Fruit fly (Drosophila melanogaster) whole organism, prepupa: ENCODE data around the gene CG32295.

ENCODE experiments used
- Blimp-1 ChIP-seq: fragments of 200-800 bp; sonication (Bioruptor generic); optimal IDR thresholded peaks from 3 replicates; lab custom pipeline; 2017; ENCODE audit warnings: missing biosample characterization, missing genetic modification characterization, mild to moderate bottlenecking, moderate library complexity, missing genetic modification reagents
- CG10669 ChIP-seq: fragments of 200-800 bp; sonication (Bioruptor generic); optimal IDR thresholded peaks from 3 replicates; lab custom pipeline; 2018; ENCODE audit warnings: missing biosample characterization, mild to moderate bottlenecking, missing genetic modification characterization, moderate library complexity
- CG15336 ChIP-seq: fragments of 200-800 bp; sonication (Bioruptor generic); IDR thresholded peaks from 2 replicates; pipeline ENCODE4 v1.3.6; 2022; ENCODE audit warnings: missing biosample characterization, missing genetic modification characterization
- CG16779 ChIP-seq: fragments of 200-800 bp; sonication (Bioruptor generic); optimal IDR thresholded peaks from 3 replicates; lab custom pipeline; 2017; ENCODE audit warnings: missing biosample characterization, mild to moderate bottlenecking, missing genetic modification characterization
- CG3032 ChIP-seq: fragments of 200-800 bp; optimal IDR thresholded peaks from 2 replicates; lab custom pipeline; 2019; ENCODE audit warnings: missing biosample characterization, mild to moderate bottlenecking, missing genetic modification characterization, moderate library complexity
- CG31627 ChIP-seq: fragments of 200-800 bp; sonication (Bioruptor generic); optimal IDR thresholded peaks from 3 replicates; lab custom pipeline; 2016; ENCODE audit warnings: missing biosample characterization, missing genetic modification characterization
- CG32006 ChIP-seq: fragments of 200-800 bp; sonication (Bioruptor generic); optimal IDR thresholded peaks from 3 replicates; lab custom pipeline; 2017; ENCODE audit warnings: missing biosample characterization, mild to moderate bottlenecking, missing genetic modification characterization
- CG34406 ChIP-seq: fragments of 200-800 bp; sonication (Bioruptor generic); optimal IDR thresholded peaks from 3 replicates; lab custom pipeline; 2016; ENCODE audit warnings: missing biosample characterization, missing genetic modification characterization
- CG4318 ChIP-seq: fragments of 200-800 bp; sonication (Bioruptor generic); optimal IDR thresholded peaks from 3 replicates; lab custom pipeline; 2017; ENCODE audit warnings: missing biosample characterization, mild to moderate bottlenecking, missing genetic modification characterization
- CG6792 ChIP-seq: fragments of 200-800 bp; sonication (Bioruptor generic); optimal IDR thresholded peaks from 3 replicates; lab custom pipeline; 2016; ENCODE audit warnings: missing biosample characterization, missing genetic modification characterization
- CG6808 ChIP-seq: fragments of 200-800 bp; sonication (Bioruptor generic); optimal IDR thresholded peaks from 3 replicates; lab custom pipeline; 2017; ENCODE audit warnings: missing biosample characterization, missing genetic modification characterization, mild to moderate bottlenecking, moderate library complexity, missing genetic modification reagents
- CG6854 ChIP-seq: fragments of 200-800 bp; sonication (Bioruptor generic); optimal IDR thresholded peaks from 2 replicates; lab custom pipeline; 2017; ENCODE audit warnings: missing biosample characterization, mild to moderate bottlenecking, missing genetic modification characterization
- CG7368 ChIP-seq: fragments of 200-800 bp; sonication (Bioruptor generic); optimal IDR thresholded peaks from 3 replicates; lab custom pipeline; 2016; ENCODE audit warnings: missing biosample characterization, missing genetic modification characterization
- CG8119 ChIP-seq: fragments of 200-800 bp; sonication (Bioruptor generic); IDR thresholded peaks from 3 replicates; pipeline ENCODE4 v1.3.6; 2022; ENCODE audit warnings: missing biosample characterization, missing genetic modification characterization
- Eip75B ChIP-seq: fragments of 200-800 bp; sonication (Bioruptor generic); optimal IDR thresholded peaks from 3 replicates; lab custom pipeline; 2016; ENCODE audit warnings: missing biosample characterization, missing genetic modification characterization
- Eip78C ChIP-seq: fragments of 200-800 bp; sonication (Bioruptor generic); peaks from one replicate; lab custom pipeline; 2016; ENCODE audit warnings: missing biosample characterization, missing genetic modification characterization
- Ets21C ChIP-seq: fragments of 200-800 bp; sonication (Bioruptor generic); optimal IDR thresholded peaks from 3 replicates; lab custom pipeline; 2016; ENCODE audit warnings: missing biosample characterization, missing genetic modification characterization
- Ets96B ChIP-seq: fragments of 200-800 bp; optimal IDR thresholded peaks from 2 replicates; lab custom pipeline; 2019; ENCODE audit warnings: missing biosample characterization, mild to moderate bottlenecking, missing genetic modification characterization, moderate library complexity
- Gug ChIP-seq: fragments of 200-800 bp; sonication (Bioruptor generic); IDR thresholded peaks from 2 replicates; pipeline ENCODE4 v1.3.6; 2022; ENCODE audit warnings: missing biosample characterization, missing genetic modification characterization
- Hr38 ChIP-seq: sonication (Bioruptor generic); optimal IDR thresholded peaks from 2 replicates; lab custom pipeline; 2016; ENCODE audit warnings: missing biosample characterization, missing genetic modification characterization
- Hr39 ChIP-seq: fragments of 200-800 bp; sonication (Bioruptor generic); optimal IDR thresholded peaks from 2 replicates; lab custom pipeline; 2016; ENCODE audit warnings: missing biosample characterization, missing genetic modification characterization
- Hr4 ChIP-seq: fragments of 200-800 bp; sonication (Bioruptor generic); optimal IDR thresholded peaks from 3 replicates; lab custom pipeline; 2016; ENCODE audit warnings: missing biosample characterization, missing genetic modification characterization
- Met ChIP-seq: fragments of 200-800 bp; sonication (Bioruptor generic); optimal IDR thresholded peaks from 3 replicates; lab custom pipeline; 2016; ENCODE audit warnings: missing biosample characterization, missing genetic modification characterization
- OdsH ChIP-seq: fragments of 200-800 bp; sonication (Bioruptor generic); optimal IDR thresholded peaks from 3 replicates; lab custom pipeline; 2016; ENCODE audit warnings: missing biosample characterization, missing genetic modification characterization
- Smox ChIP-seq: fragments of 200-800 bp; sonication (Bioruptor generic); optimal IDR thresholded peaks from 3 replicates; lab custom pipeline; 2016; ENCODE audit warnings: missing biosample characterization, missing genetic modification characterization
- Sox102F ChIP-seq: fragments of 200-800 bp; sonication (Bioruptor generic); optimal IDR thresholded peaks from 2 replicates; lab custom pipeline; 2016; ENCODE audit warnings: missing biosample characterization, mild to moderate bottlenecking, missing genetic modification characterization
- Sox14 ChIP-seq: fragments of 200-800 bp; sonication (Bioruptor generic); optimal IDR thresholded peaks from 3 replicates; lab custom pipeline; 2016; ENCODE audit warnings: missing biosample characterization, missing genetic modification characterization
- acj6 ChIP-seq: fragments of 200-800 bp; sonication (Bioruptor generic); optimal IDR thresholded peaks from 3 replicates; lab custom pipeline; 2016; ENCODE audit warnings: missing biosample characterization, missing genetic modification characterization
- dsx ChIP-seq: fragments of 200-800 bp; optimal IDR thresholded peaks from 3 replicates; lab custom pipeline; 2019; ENCODE audit warnings: missing biosample characterization, mild to moderate bottlenecking, missing genetic modification characterization, moderate library complexity; ENCODE audit not compliant: poor library complexity, severe bottlenecking
- eg ChIP-seq: fragments of 200-800 bp; sonication (Bioruptor generic); IDR thresholded peaks from 3 replicates; pipeline ENCODE4 v1.3.6; 2022; ENCODE audit warnings: missing biosample characterization, missing genetic modification characterization
- fd85E ChIP-seq: fragments of 200-800 bp; sonication (Bioruptor generic); optimal IDR thresholded peaks from 3 replicates; lab custom pipeline; 2016; ENCODE audit warnings: missing biosample characterization, missing genetic modification characterization
- fkh ChIP-seq: fragments of 200-800 bp; sonication (Bioruptor generic); optimal IDR thresholded peaks from 3 replicates; lab custom pipeline; 2017; ENCODE audit warnings: missing biosample characterization, mild to moderate bottlenecking, missing genetic modification characterization, moderate library complexity
- net ChIP-seq: fragments of 200-800 bp; sonication (Bioruptor generic); optimal IDR thresholded peaks from 3 replicates; lab custom pipeline; 2016; ENCODE audit warnings: missing biosample characterization, missing genetic modification characterization
- pdm3 ChIP-seq: fragments of 200-800 bp; sonication (Bioruptor generic); optimal IDR thresholded peaks from 3 replicates; lab custom pipeline; 2016; ENCODE audit warnings: missing biosample characterization, missing genetic modification characterization
- spab ChIP-seq: fragments of 200-800 bp; sonication (Bioruptor generic); optimal IDR thresholded peaks from 2 replicates; lab custom pipeline; 2017; ENCODE audit warnings: missing biosample characterization, mild to moderate bottlenecking, missing genetic modification characterization, missing genetic modification reagents
- ss ChIP-seq, 2 experiments: fragments of 200-800 bp; sonication (Bioruptor generic); optimal IDR thresholded peaks; 2 replicates in 1 of 2; 3 replicates in 1 of 2; lab custom pipeline; 2017 to 2018; ENCODE audit warnings: mild to moderate bottlenecking in 2 of 2, missing biosample characterization in 2 of 2, missing genetic modification characterization in 2 of 2, moderate library complexity in 1 of 2
- svp ChIP-seq: fragments of 200-800 bp; sonication (Bioruptor generic); peaks from one replicate; lab custom pipeline; 2016; ENCODE audit warnings: missing biosample characterization, missing genetic modification characterization
- topi ChIP-seq: fragments of 200-800 bp; sonication (Bioruptor generic); optimal IDR thresholded peaks from 3 replicates; lab custom pipeline; 2016; ENCODE audit warnings: missing biosample characterization, missing genetic modification characterization
- vri ChIP-seq: fragments of 200-800 bp; sonication (Bioruptor generic); optimal IDR thresholded peaks from 3 replicates; lab custom pipeline; 2016; ENCODE audit warnings: missing biosample characterization, mild to moderate bottlenecking, missing genetic modification characterization

The CG32295 gene

DNA sequence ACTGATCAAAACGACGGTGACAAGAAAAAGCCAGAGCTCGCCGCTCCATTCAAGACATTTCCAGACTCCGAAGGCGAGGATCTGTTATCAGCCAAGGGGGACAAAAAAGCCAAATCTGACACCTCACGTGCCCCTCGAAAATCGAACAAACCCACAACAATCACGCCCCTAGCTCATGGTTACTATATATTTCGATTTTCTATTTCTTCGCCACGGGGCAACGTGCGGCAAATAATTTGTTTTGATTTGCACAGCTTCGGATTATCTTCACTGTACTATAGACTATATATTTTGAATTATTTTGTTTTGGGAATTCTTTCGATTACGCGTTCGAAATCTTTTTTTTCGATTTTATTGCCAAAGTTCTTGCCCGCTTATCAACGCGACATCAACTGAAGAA lies 3.3 kb upstream of the CG32295 start:
- TF ChIP-seq CG6792 (GFP tag; lab: Kevin White, UChicago) (no peak), svp (peak; percentile 91)
- TF ChIP-seq, all 60 proteins: peak for 1

dm6 chr3L:2515197-2515596 lies 11.6 kb downstream of the CG32295 start:
- TF ChIP-seq Smox (GFP tag; lab: Kevin White, UChicago) (no peak), pdm3 (no peak), Hr39 (no peak), CG10669 (GFP tag; lab: Kevin White, UChicago) (no peak), Sox14 (GFP tag; lab: Kevin White, UChicago) (no peak), OdsH (GFP tag; lab: Kevin White, UChicago) (no peak), CG32006 (no peak), Hr4 (GFP tag; lab: Kevin White, UChicago) (peak; percentile 62), CG8119 (GFP tag; lab: Robert Waterston, UW) (peak; percentile 65; the same call in 1 of the 3 replicates), CG16779 (tag; lab: Kevin White, UChicago) (no peak), Eip75B (GFP tag; lab: Kevin White, UChicago) (no peak), CG15336 (GFP tag; lab: Robert Waterston, UW) (peak; percentile 65)

DNA sequence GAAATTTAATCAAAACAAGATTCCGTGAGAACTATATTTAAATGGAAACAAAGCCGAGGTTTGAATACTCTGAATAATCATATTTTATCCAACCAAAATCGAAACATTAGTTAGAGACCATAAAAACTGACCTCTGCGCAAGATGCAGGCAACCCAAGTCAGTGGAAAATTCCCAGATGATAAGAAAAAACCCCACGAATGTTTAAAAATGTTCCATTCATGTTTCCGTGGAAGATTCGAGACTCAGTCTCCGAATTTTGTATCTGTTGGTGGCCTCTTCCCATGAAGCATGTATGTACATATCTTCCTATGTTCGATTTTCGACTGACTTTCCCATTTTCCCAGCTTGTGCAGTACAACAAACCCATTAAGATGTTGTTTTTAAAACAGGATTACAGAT lies 22.0 kb downstream of the CG32295 start:
- peak; percentile 76 for TF ChIP-seq svp
- no peak for TF ChIP-seq net (GFP tag; lab: Kevin White, UChicago)

- TF ChIP-seq svp (peak; percentile 92), topi (GFP tag; lab: Kevin White, UChicago) (no peak), CG3032 (tag; lab: Kevin White, UChicago) (no peak), CG6808 (GFP tag; lab: Kevin White, UChicago) (no peak)
Measured at dm6 chr3L:2504031-2504615, 22.6 kb downstream of the CG32295 start.

dm6 chr3L:2503465-2503864 lies 23.3 kb downstream of the CG32295 start, which contains the start of gene CG16758:
Gene CG16758, minus strand, starts transcription at chr3L:2503606.
- no peak for TF ChIP-seq CG31627
- TF ChIP-seq svp = peak; percentile 75
- TF ChIP-seq vri (GFP tag; lab: Kevin White, UChicago) = peak; percentile 16

dm6 chr3L:2501764-2502163 lies 25.0 kb downstream of the CG32295 start:
- peak; percentile 3 for TF ChIP-seq dsx (GFP tag; lab: Kevin White, UChicago)
- no peak for TF ChIP-seq CG16779 (tag; lab: Kevin White, UChicago)
- TF ChIP-seq CG34406 = peak; percentile 24
- TF ChIP-seq CG6808 (GFP tag; lab: Kevin White, UChicago) = no peak
- no peak for TF ChIP-seq CG7368
- peak; percentile 50 for TF ChIP-seq acj6 (GFP tag; lab: Kevin White, UChicago)
- peak; percentile 10 for TF ChIP-seq fkh (GFP tag; lab: Kevin White, UChicago)
- peak; percentile 51 for TF ChIP-seq Met
- no peak for TF ChIP-seq ss (GFP tag; optimal IDR thresholded peaks at IDR 0.05; lab: Kevin White, UChicago)
- no peak for TF ChIP-seq net (GFP tag; lab: Kevin White, UChicago)
- no peak for TF ChIP-seq CG4318 (GFP tag; lab: Kevin White, UChicago)
- no peak for TF ChIP-seq CG15336 (GFP tag; lab: Robert Waterston, UW)
- TF ChIP-seq Ets96B (tag; lab: Kevin White, UChicago) = peak; percentile 47
- TF ChIP-seq svp = peak; percentile 65
- TF ChIP-seq Hr38 (GFP tag; lab: Kevin White, UChicago) = no peak
- TF ChIP-seq Eip78C (GFP tag; lab: Kevin White, UChicago) = peak; percentile 86
- peak; percentile 25 for TF ChIP-seq Eip75B (GFP tag; lab: Kevin White, UChicago)
- TF ChIP-seq CG6854 (GFP tag; lab: Kevin White, UChicago) = no peak
- TF ChIP-seq eg (GFP tag; lab: Robert Waterston, UW) = no peak
- TF ChIP-seq spab (GFP tag; lab: Kevin White, UChicago) = no peak
- no peak for TF ChIP-seq fd85E (GFP tag; lab: Kevin White, UChicago)
- peak; percentile 32 for TF ChIP-seq CG6792 (GFP tag; lab: Kevin White, UChicago)
- peak; percentile 29 for TF ChIP-seq pdm3
- peak; percentile 18 for TF ChIP-seq CG10669 (GFP tag; lab: Kevin White, UChicago)
- TF ChIP-seq topi (GFP tag; lab: Kevin White, UChicago) = peak; percentile 29
- peak; percentile 88 for TF ChIP-seq vri (GFP tag; lab: Kevin White, UChicago)
- TF ChIP-seq Hr39 = peak; percentile 45
- peak; percentile 51 for TF ChIP-seq Sox102F (GFP tag; lab: Kevin White, UChicago)
- peak; percentile 17 for TF ChIP-seq CG32006
- no peak for TF ChIP-seq Gug (GFP tag; lab: Robert Waterston, UW)
- TF ChIP-seq Ets21C (GFP tag; lab: Kevin White, UChicago) = peak; percentile 25
- TF ChIP-seq Hr4 (GFP tag; lab: Kevin White, UChicago) = peak; percentile 20
- TF ChIP-seq Blimp-1 (GFP tag; lab: Kevin White, UChicago) = no peak
